Worm (Caenorhabditis elegans) whole organism, L4 larva: ENCODE data around the gene C01G12.16.

ENCODE experiments used
- F37D6.2 ChIP-seq: sonication (generic microtip); optimal IDR thresholded peaks from 2 replicates; lab custom pipeline; 2016; ENCODE audit warnings: mild to moderate bottlenecking, missing genetic modification characterization, missing compliant biosample characterization
- T20F7.1 ChIP-seq: fragments of 200-800 bp; sonication (Bioruptor generic); optimal IDR thresholded peaks from 2 replicates; lab custom pipeline; 2018; ENCODE audit warnings: mild to moderate bottlenecking, missing genetic modification characterization, missing compliant biosample characterization
- Y5F2A.4 ChIP-seq: fragments of 200-800 bp; sonication (Bioruptor generic); optimal IDR thresholded peaks from 2 replicates; lab custom pipeline; 2018; ENCODE audit warnings: mild to moderate bottlenecking, missing genetic modification characterization, missing compliant biosample characterization
- ama-1 ChIP-seq: fragments of 150-350 bp; optimal IDR thresholded peaks from 2 replicates; lab custom pipeline; 2014; ENCODE audit warnings: inconsistent platforms, mixed read lengths
- arid-1 ChIP-seq: fragments of 200-800 bp; sonication (Bioruptor generic); conservative IDR thresholded peaks from 2 replicates; pipeline ENCODE4 v1.3.6; 2022; ENCODE audit warnings: missing genetic modification reagents, missing genetic modification characterization, missing compliant biosample characterization
- ceh-44 ChIP-seq: fragments of 200-800 bp; sonication (Bioruptor generic); IDR thresholded peaks from 2 replicates; pipeline ENCODE4 v1.3.6; 2022; ENCODE audit warnings: missing genetic modification reagents, missing genetic modification characterization, missing compliant biosample characterization
- ceh-62 ChIP-seq: sonication (generic microtip); optimal IDR thresholded peaks from 2 replicates; lab custom pipeline; 2017; ENCODE audit warnings: missing biosample characterization, missing genetic modification characterization
- ceh-82 ChIP-seq: sonication (generic microtip); optimal IDR thresholded peaks from 2 replicates; lab custom pipeline; 2017; ENCODE audit warnings: missing biosample characterization, missing genetic modification characterization
- ces-1 ChIP-seq: fragments of 150-350 bp; sonication (generic microtip); optimal IDR thresholded peaks from 4 replicates; lab custom pipeline; 2014; ENCODE audit warnings: missing biosample characterization, missing genetic modification reagents, missing genetic modification characterization
- ctbp-1 ChIP-seq: fragments of 200-800 bp; sonication (Bioruptor generic); IDR thresholded peaks from 2 replicates; pipeline ENCODE4 v1.3.6; 2022; ENCODE audit warnings: missing genetic modification reagents, missing genetic modification characterization, missing compliant biosample characterization
- daf-16 ChIP-seq, 3 experiments: sonication (generic microtip); optimal IDR thresholded peaks; 2 replicates each; lab custom pipeline; 2016 to 2017; ENCODE audit warnings: missing genetic modification characterization in 3 of 3, missing genetic modification reagents in 3 of 3, mild to moderate bottlenecking in 2 of 3, missing compliant biosample characterization in 2 of 3, missing biosample characterization in 1 of 3, moderate library complexity in 1 of 3
- dmd-6 ChIP-seq: fragments of 200-800 bp; sonication (Bioruptor generic); IDR thresholded peaks from 2 replicates; pipeline ENCODE4 v1.3.6; 2022; ENCODE audit warnings: missing genetic modification reagents, missing genetic modification characterization, missing compliant biosample characterization
- dmd-8 ChIP-seq: fragments of 200-800 bp; sonication (Bioruptor generic); IDR thresholded peaks from 2 replicates; pipeline ENCODE4 v1.3.6; 2022; ENCODE audit warnings: missing genetic modification characterization, missing compliant biosample characterization
- dpl-1 ChIP-seq: fragments of 150-350 bp; optimal IDR thresholded peaks from 2 replicates; lab custom pipeline; 2014; ENCODE audit warnings: missing biosample characterization, missing genetic modification reagents, missing genetic modification characterization
- gei-8 ChIP-seq: fragments of 200-800 bp; sonication (Bioruptor generic); optimal IDR thresholded peaks from 2 replicates; lab custom pipeline; 2018; ENCODE audit warnings: mild to moderate bottlenecking, missing genetic modification characterization, missing compliant biosample characterization
- hif-1 ChIP-seq, 2 experiments: sonication (generic microtip); optimal IDR thresholded peaks; 2 replicates each; lab custom pipeline; 2016 to 2017; ENCODE audit warnings: missing compliant biosample characterization in 2 of 2, missing genetic modification characterization in 2 of 2, missing genetic modification reagents in 2 of 2, missing genotype in 2 of 2, mild to moderate bottlenecking in 1 of 2
- hlh-11 ChIP-seq: fragments of 200-800 bp; sonication (Bioruptor generic); optimal IDR thresholded peaks from 2 replicates; lab custom pipeline; 2018; ENCODE audit warnings: mild to moderate bottlenecking, missing genetic modification characterization, missing compliant biosample characterization
- hlh-30 ChIP-seq: sonication (generic microtip); optimal IDR thresholded peaks from 2 replicates; lab custom pipeline; 2017; ENCODE audit warnings: antibody characterized with exemption, mild to moderate bottlenecking, missing genetic modification characterization, missing compliant biosample characterization; ENCODE audit not compliant: insufficient read depth
- hmg-1.1 ChIP-seq: fragments of 200-800 bp; sonication (Bioruptor generic); IDR thresholded peaks from 2 replicates; pipeline ENCODE4 v1.3.6; 2022; ENCODE audit warnings: missing genetic modification reagents, missing genetic modification characterization, missing compliant biosample characterization
- jun-1 ChIP-seq: fragments of 150-350 bp; optimal IDR thresholded peaks from 2 replicates; lab custom pipeline; 2014; ENCODE audit warnings: missing biosample characterization, missing genetic modification reagents, missing genetic modification characterization
- lin-1 ChIP-seq: fragments of 200-800 bp; sonication (Bioruptor generic); IDR thresholded peaks from 2 replicates; pipeline ENCODE4 v1.3.6; 2022; ENCODE audit warnings: missing genetic modification reagents, missing genetic modification characterization, missing compliant biosample characterization
- lin-13 ChIP-seq: fragments of 150-350 bp; optimal IDR thresholded peaks from 2 replicates; lab custom pipeline; 2014; ENCODE audit warnings: missing biosample characterization, missing genetic modification reagents, missing genetic modification characterization
- lin-15B ChIP-seq: fragments of 150-350 bp; sonication (generic microtip); optimal IDR thresholded peaks from 3 replicates; lab custom pipeline; 2014; ENCODE audit warnings: missing biosample characterization, missing genetic modification characterization
- lin-29 ChIP-seq: fragments of 200-800 bp; sonication (Bioruptor generic); IDR thresholded peaks from 2 replicates; pipeline ENCODE4 v1.3.6; 2022; ENCODE audit warnings: missing genetic modification reagents, missing genetic modification characterization, missing compliant biosample characterization
- lin-38 ChIP-seq: fragments of 200-800 bp; sonication (Bioruptor generic); IDR thresholded peaks from 2 replicates; pipeline ENCODE4 v1.3.6; 2022; ENCODE audit warnings: missing genetic modification reagents, missing genetic modification characterization, missing compliant biosample characterization
- lin-39 ChIP-seq: fragments of 150-350 bp; optimal IDR thresholded peaks from 2 replicates; lab custom pipeline; 2014; ENCODE audit warnings: missing biosample characterization, missing genetic modification reagents, missing genetic modification characterization
- lsy-2 ChIP-seq, 2 experiments: fragments of 150-350 bp in 1 of 2; sonication (generic microtip) in 1 of 2; optimal IDR thresholded peaks; 2 replicates each; lab custom pipeline; 2014 to 2017; ENCODE audit warnings: missing biosample characterization in 2 of 2, missing genetic modification characterization in 2 of 2
- madf-9 ChIP-seq: fragments of 200-800 bp; sonication (Bioruptor generic); conservative IDR thresholded peaks from 2 replicates; pipeline ENCODE4 v1.3.6; 2022; ENCODE audit warnings: missing genetic modification reagents, missing genetic modification characterization, missing compliant biosample characterization
- mdl-1 ChIP-seq, 2 experiments: fragments of 150-350 bp in 1 of 2; sonication (generic microtip) in 1 of 2; optimal IDR thresholded peaks; 2 replicates each; lab custom pipeline; 2014 to 2017; ENCODE audit warnings: missing biosample characterization in 2 of 2, missing genetic modification characterization in 2 of 2
- mep-1 ChIP-seq: fragments of 150-350 bp; sonication (generic microtip); optimal IDR thresholded peaks from 3 replicates; lab custom pipeline; 2014; ENCODE audit warnings: missing biosample characterization, missing genetic modification characterization
- mes-2 ChIP-seq: sonication (generic microtip); optimal IDR thresholded peaks from 2 replicates; lab custom pipeline; 2016; ENCODE audit warnings: missing genotype, mild to moderate bottlenecking, missing genetic modification characterization, missing compliant biosample characterization; ENCODE audit not compliant: poor library complexity, severe bottlenecking
- nhr-11 ChIP-seq: fragments of 150-350 bp; optimal IDR thresholded peaks from 2 replicates; lab custom pipeline; 2014; ENCODE audit warnings: missing biosample characterization, missing genetic modification characterization
- nhr-28 ChIP-seq: fragments of 150-350 bp; optimal IDR thresholded peaks from 2 replicates; lab custom pipeline; 2014; ENCODE audit warnings: missing biosample characterization, missing genetic modification characterization
- nhr-48 ChIP-seq: sonication (generic microtip); optimal IDR thresholded peaks from 2 replicates; lab custom pipeline; 2016; ENCODE audit warnings: mild to moderate bottlenecking, missing genetic modification characterization, missing compliant biosample characterization
- nhr-76 ChIP-seq: fragments of 150-350 bp; optimal IDR thresholded peaks from 2 replicates; lab custom pipeline; 2014; ENCODE audit warnings: missing biosample characterization, missing genetic modification characterization
- nhr-77 ChIP-seq: fragments of 150-350 bp; optimal IDR thresholded peaks from 2 replicates; lab custom pipeline; 2014; ENCODE audit warnings: missing biosample characterization, missing genetic modification characterization
- pha-4 ChIP-seq, 2 experiments: fragments of 150-350 bp in 1 of 2; fragments of 200-800 bp in 1 of 2; sonication (Bioruptor generic) in 1 of 2; IDR thresholded peaks in 1 of 2; optimal IDR thresholded peaks in 1 of 2; 2 replicates each; pipeline versions ENCODE4 v1.3.6 to Lab custom; 2014 to 2022; ENCODE audit warnings: missing genetic modification characterization in 2 of 2, missing genetic modification reagents in 2 of 2, missing biosample characterization in 1 of 2, missing compliant biosample characterization in 1 of 2
- pqm-1 ChIP-seq: sonication (generic microtip); optimal IDR thresholded peaks from 2 replicates; lab custom pipeline; 2017; ENCODE audit warnings: missing biosample characterization, missing genetic modification characterization
- rbr-2 ChIP-seq: sonication (generic microtip); optimal IDR thresholded peaks from 2 replicates; lab custom pipeline; 2016; ENCODE audit warnings: missing genotype, missing genetic modification characterization, missing compliant biosample characterization
- saeg-2 ChIP-seq: fragments of 200-800 bp; sonication (Bioruptor generic); IDR thresholded peaks from 2 replicates; pipeline ENCODE4 v1.3.6; 2022; ENCODE audit warnings: missing genetic modification reagents, missing genetic modification characterization, missing compliant biosample characterization
- sdz-12 ChIP-seq: fragments of 200-800 bp; sonication (Bioruptor generic); optimal IDR thresholded peaks from 2 replicates; lab custom pipeline; 2018; ENCODE audit warnings: mild to moderate bottlenecking, missing genetic modification characterization, missing compliant biosample characterization
- tra-1 ChIP-seq: fragments of 200-800 bp; sonication (Bioruptor generic); IDR thresholded peaks from 2 replicates; pipeline ENCODE4 v1.3.6; 2022; ENCODE audit warnings: missing genetic modification reagents, missing genetic modification characterization, missing compliant biosample characterization
- unc-130 ChIP-seq: sonication (generic microtip); optimal IDR thresholded peaks from 2 replicates; lab custom pipeline; 2016; ENCODE audit warnings: missing genetic modification reagents, missing genetic modification characterization, missing compliant biosample characterization
- zfp-3 ChIP-seq: fragments of 200-800 bp; sonication (Bioruptor generic); conservative IDR thresholded peaks from 2 replicates; pipeline ENCODE4 v1.3.6; 2022; ENCODE audit warnings: missing genetic modification reagents, missing genetic modification characterization, missing compliant biosample characterization
- zip-11 ChIP-seq: fragments of 200-800 bp; sonication (Bioruptor generic); IDR thresholded peaks from 2 replicates; pipeline ENCODE4 v1.3.6; 2022; ENCODE audit warnings: missing genetic modification characterization, missing compliant biosample characterization
- zip-2 ChIP-seq: fragments of 150-350 bp; optimal IDR thresholded peaks from 2 replicates; lab custom pipeline; 2014; ENCODE audit warnings: missing biosample characterization, missing genetic modification characterization
- ztf-11 ChIP-seq: fragments of 150-350 bp; optimal IDR thresholded peaks from 2 replicates; lab custom pipeline; 2014; ENCODE audit warnings: missing biosample characterization, missing genetic modification characterization
- ztf-7 ChIP-seq: fragments of 150-350 bp; optimal IDR thresholded peaks from 2 replicates; lab custom pipeline; 2014; ENCODE audit warnings: missing biosample characterization, missing genetic modification characterization

Gene C01G12.16

ce11 chrIII:4143170-4143569, 17.9 kb upstream of the C01G12.16 start:
- no peak for TF ChIP-seq madf-9 (GFP tag; lab: Robert Waterston, UW)
- no peak for TF ChIP-seq lsy-2 (tag; optimal IDR thresholded peaks at IDR 0.05; lab: Kevin White, UChicago)
- TF ChIP-seq Y5F2A.4 (GFP tag; lab: Kevin White, UChicago), result no peak
- TF ChIP-seq lin-29, result no peak
- TF ChIP-seq nhr-76 (tag; lab: Kevin White, UChicago), result no peak
- no peak for TF ChIP-seq ceh-62 (tag; lab: Kevin White, UChicago)
- no peak for TF ChIP-seq lin-39 (tag; lab: Kevin White, UChicago)
- no peak for TF ChIP-seq dmd-8
- no peak for TF ChIP-seq zfp-3
- TF ChIP-seq unc-130 (GFP tag; lab: Kevin White, UChicago), result no peak
- TF ChIP-seq lin-13 (GFP tag; lab: Kevin White, UChicago), result no peak
- no peak for TF ChIP-seq lin-1 (GFP tag; lab: Robert Waterston, UW)
- no peak for TF ChIP-seq lin-15B (tag; lab: Kevin White, UChicago)
- TF ChIP-seq pqm-1, result no peak
- TF ChIP-seq F37D6.2 (tag; lab: Kevin White, UChicago), result no peak
- TF ChIP-seq sdz-12 (GFP tag; lab: Kevin White, UChicago), result no peak
- no peak for TF ChIP-seq mes-2 (tag; lab: Kevin White, UChicago)
- TF ChIP-seq nhr-48 (tag; lab: Kevin White, UChicago), result no peak
- TF ChIP-seq ztf-7 (tag; lab: Kevin White, UChicago), result no peak

ce11 chrIII:4150919-4151318, 10.1 kb upstream of the C01G12.16 start:
- peak in 1 of 2 experiments; percentile 59 for TF ChIP-seq mdl-1 (tag; optimal IDR thresholded peaks at IDR 0.05; lab: Kevin White, UChicago)
- TF ChIP-seq hmg-1.1 (GFP tag; lab: Robert Waterston, UW), result peak; percentile 51; the same call in 1 of the 2 replicates
- TF ChIP-seq ctbp-1 (GFP tag; lab: Robert Waterston, UW), result peak; percentile 48; the same call in 1 of the 2 replicates
- peak; percentile 53 for TF ChIP-seq T20F7.1 (GFP tag; lab: Kevin White, UChicago)
- TF ChIP-seq saeg-2 (GFP tag; lab: Robert Waterston, UW), result no peak
- TF ChIP-seq dmd-6 (GFP tag; lab: Robert Waterston, UW), result peak; percentile 49
- peak in 1 of 2 experiments; percentile 26 for TF ChIP-seq hif-1 (tag; optimal IDR thresholded peaks at IDR 0.05; lab: Kevin White, UChicago)
- TF ChIP-seq mep-1, result peak; percentile 69
- TF ChIP-seq nhr-76 (tag; lab: Kevin White, UChicago), result no peak
- peak; percentile 47 for TF ChIP-seq nhr-77
- TF ChIP-seq zip-2 (tag; lab: Kevin White, UChicago), result peak; percentile 15
- no peak for TF ChIP-seq gei-8 (GFP tag; lab: Kevin White, UChicago)
- peak; percentile 64 for TF ChIP-seq nhr-11 (tag; lab: Kevin White, UChicago)
- peak; percentile 97 for TF ChIP-seq dpl-1 (GFP tag; lab: Kevin White, UChicago)
- TF ChIP-seq ztf-11 (tag; lab: Kevin White, UChicago), result no peak
- TF ChIP-seq mes-2 (tag; lab: Kevin White, UChicago), result peak; percentile 83
- TF ChIP-seq pha-4 (GFP tag; IDR thresholded peaks at IDR 0.05; lab: Robert Waterston, UW), result no peak; the same call in 1 of the 2 replicates
- peak; percentile 48 for TF ChIP-seq pha-4 (tag; optimal IDR thresholded peaks at IDR 0.05; lab: Kevin White, UChicago)
- TF ChIP-seq tra-1 (GFP tag; lab: Robert Waterston, UW), result no peak
- TF ChIP-seq hlh-30 (tag; lab: Kevin White, UChicago), result peak; percentile 85
- TF ChIP-seq ces-1, result no peak
- TF ChIP-seq lin-13 (GFP tag; lab: Kevin White, UChicago), result peak; percentile 4
- TF ChIP-seq rbr-2, result peak; percentile 5
- TF ChIP-seq hlh-11 (tag; lab: Kevin White, UChicago), result peak; percentile 79
- TF ChIP-seq nhr-28 (tag; lab: Kevin White, UChicago), result peak; percentile 68
- TF ChIP-seq ama-1 (lab: Kevin White, UChicago), result peak; percentile 35
- no peak for TF ChIP-seq ceh-44 (GFP tag; lab: Robert Waterston, UW)
- no peak for TF ChIP-seq arid-1 (GFP tag; lab: Robert Waterston, UW)
- TF ChIP-seq lin-38, result peak; percentile 64
- peak; percentile 88 to 99 for TF ChIP-seq lsy-2 (tag; optimal IDR thresholded peaks at IDR 0.05; lab: Kevin White, UChicago)
- peak; percentile 16 for TF ChIP-seq jun-1 (tag; lab: Kevin White, UChicago)
- no peak for TF ChIP-seq daf-16 (GFP tag; optimal IDR thresholded peaks at IDR 0.05; lab: Kevin White, UChicago)
- peak; percentile 65 for TF ChIP-seq daf-16 (tag; optimal IDR thresholded peaks at IDR 0.05; lab: Kevin White, UChicago)
- no peak for TF ChIP-seq ceh-82 (tag; lab: Kevin White, UChicago)
- no peak for TF ChIP-seq lin-1 (GFP tag; lab: Robert Waterston, UW)
- no peak for TF ChIP-seq zip-11 (GFP tag; lab: Robert Waterston, UW)
- TF ChIP-seq, all 104 proteins: peak for 23
